Fruit fly (Drosophila melanogaster) whole organism, prepupa: Measurements from ENCODE around the gene Hsp27.

ENCODE experiments used
- CG10631 ChIP-seq: fragments of 200-800 bp; sonication (Bioruptor generic); optimal IDR thresholded peaks from 2 replicates; lab custom pipeline; 2016; ENCODE audit warnings: missing biosample characterization, missing genetic modification characterization
- CG15336 ChIP-seq: fragments of 200-800 bp; sonication (Bioruptor generic); IDR thresholded peaks from 2 replicates; pipeline ENCODE4 v1.3.6; 2022; ENCODE audit warnings: missing biosample characterization, missing genetic modification characterization
- CG1621 ChIP-seq: fragments of 200-800 bp; sonication (Bioruptor generic); optimal IDR thresholded peaks from 3 replicates; lab custom pipeline; 2018; ENCODE audit warnings: missing biosample characterization, mild to moderate bottlenecking, missing genetic modification characterization
- CG16779 ChIP-seq: fragments of 200-800 bp; sonication (Bioruptor generic); optimal IDR thresholded peaks from 3 replicates; lab custom pipeline; 2017; ENCODE audit warnings: missing biosample characterization, mild to moderate bottlenecking, missing genetic modification characterization
- CG3032 ChIP-seq: fragments of 200-800 bp; optimal IDR thresholded peaks from 2 replicates; lab custom pipeline; 2019; ENCODE audit warnings: missing biosample characterization, mild to moderate bottlenecking, missing genetic modification characterization, moderate library complexity
- CG31627 ChIP-seq: fragments of 200-800 bp; sonication (Bioruptor generic); optimal IDR thresholded peaks from 3 replicates; lab custom pipeline; 2016; ENCODE audit warnings: missing biosample characterization, missing genetic modification characterization
- CG32006 ChIP-seq: fragments of 200-800 bp; sonication (Bioruptor generic); optimal IDR thresholded peaks from 3 replicates; lab custom pipeline; 2017; ENCODE audit warnings: missing biosample characterization, mild to moderate bottlenecking, missing genetic modification characterization
- CG34406 ChIP-seq: fragments of 200-800 bp; sonication (Bioruptor generic); optimal IDR thresholded peaks from 3 replicates; lab custom pipeline; 2016; ENCODE audit warnings: missing biosample characterization, missing genetic modification characterization
- CG3919 ChIP-seq: fragments of 200-800 bp; sonication (Bioruptor generic); optimal IDR thresholded peaks from 3 replicates; lab custom pipeline; 2016; ENCODE audit warnings: missing biosample characterization, missing genetic modification characterization
- CG6163 ChIP-seq: fragments of 200-800 bp; sonication (Bioruptor generic); IDR thresholded peaks from 3 replicates; pipeline ENCODE4 v1.3.6; 2022; ENCODE audit warnings: missing biosample characterization, missing genetic modification characterization
- CG6276 ChIP-seq: fragments of 200-800 bp; sonication (Bioruptor generic); optimal IDR thresholded peaks from 2 replicates; lab custom pipeline; 2017; ENCODE audit warnings: missing biosample characterization, mild to moderate bottlenecking, missing genetic modification characterization
- CG6792 ChIP-seq: fragments of 200-800 bp; sonication (Bioruptor generic); optimal IDR thresholded peaks from 3 replicates; lab custom pipeline; 2016; ENCODE audit warnings: missing biosample characterization, missing genetic modification characterization
- CG7368 ChIP-seq: fragments of 200-800 bp; sonication (Bioruptor generic); optimal IDR thresholded peaks from 3 replicates; lab custom pipeline; 2016; ENCODE audit warnings: missing biosample characterization, missing genetic modification characterization
- CG8632 ChIP-seq: fragments of 200-800 bp; sonication (Bioruptor generic); optimal IDR thresholded peaks from 3 replicates; lab custom pipeline; 2016; ENCODE audit warnings: missing biosample characterization, missing genetic modification characterization
- CG9139 ChIP-seq: fragments of 200-800 bp; sonication (Bioruptor generic); optimal IDR thresholded peaks from 3 replicates; lab custom pipeline; 2017; ENCODE audit warnings: missing biosample characterization, mild to moderate bottlenecking, missing genetic modification characterization
- Eip75B ChIP-seq: fragments of 200-800 bp; sonication (Bioruptor generic); optimal IDR thresholded peaks from 3 replicates; lab custom pipeline; 2016; ENCODE audit warnings: missing biosample characterization, missing genetic modification characterization
- Ets21C ChIP-seq: fragments of 200-800 bp; sonication (Bioruptor generic); optimal IDR thresholded peaks from 3 replicates; lab custom pipeline; 2016; ENCODE audit warnings: missing biosample characterization, missing genetic modification characterization
- Ets96B ChIP-seq: fragments of 200-800 bp; optimal IDR thresholded peaks from 2 replicates; lab custom pipeline; 2019; ENCODE audit warnings: missing biosample characterization, mild to moderate bottlenecking, missing genetic modification characterization, moderate library complexity
- Gug ChIP-seq: fragments of 200-800 bp; sonication (Bioruptor generic); IDR thresholded peaks from 2 replicates; pipeline ENCODE4 v1.3.6; 2022; ENCODE audit warnings: missing biosample characterization, missing genetic modification characterization
- Hr39 ChIP-seq: fragments of 200-800 bp; sonication (Bioruptor generic); optimal IDR thresholded peaks from 2 replicates; lab custom pipeline; 2016; ENCODE audit warnings: missing biosample characterization, missing genetic modification characterization
- Hr4 ChIP-seq: fragments of 200-800 bp; sonication (Bioruptor generic); optimal IDR thresholded peaks from 3 replicates; lab custom pipeline; 2016; ENCODE audit warnings: missing biosample characterization, missing genetic modification characterization
- Lpt ChIP-seq: fragments of 200-800 bp; sonication (Bioruptor generic); optimal IDR thresholded peaks from 3 replicates; lab custom pipeline; 2016; ENCODE audit warnings: missing biosample characterization, missing genetic modification characterization
- Met ChIP-seq: fragments of 200-800 bp; sonication (Bioruptor generic); optimal IDR thresholded peaks from 3 replicates; lab custom pipeline; 2016; ENCODE audit warnings: missing biosample characterization, missing genetic modification characterization
- OdsH ChIP-seq: fragments of 200-800 bp; sonication (Bioruptor generic); optimal IDR thresholded peaks from 3 replicates; lab custom pipeline; 2016; ENCODE audit warnings: missing biosample characterization, missing genetic modification characterization
- Smox ChIP-seq: fragments of 200-800 bp; sonication (Bioruptor generic); optimal IDR thresholded peaks from 3 replicates; lab custom pipeline; 2016; ENCODE audit warnings: missing biosample characterization, missing genetic modification characterization
- Sox102F ChIP-seq: fragments of 200-800 bp; sonication (Bioruptor generic); optimal IDR thresholded peaks from 2 replicates; lab custom pipeline; 2016; ENCODE audit warnings: missing biosample characterization, mild to moderate bottlenecking, missing genetic modification characterization
- Sox14 ChIP-seq: fragments of 200-800 bp; sonication (Bioruptor generic); optimal IDR thresholded peaks from 3 replicates; lab custom pipeline; 2016; ENCODE audit warnings: missing biosample characterization, missing genetic modification characterization
- Sox15 ChIP-seq: fragments of 200-800 bp; sonication (Bioruptor generic); optimal IDR thresholded peaks from 3 replicates; lab custom pipeline; 2016; ENCODE audit warnings: missing biosample characterization, missing genetic modification characterization
- acj6 ChIP-seq: fragments of 200-800 bp; sonication (Bioruptor generic); optimal IDR thresholded peaks from 3 replicates; lab custom pipeline; 2016; ENCODE audit warnings: missing biosample characterization, missing genetic modification characterization
- dac ChIP-seq: fragments of 200-800 bp; sonication (Bioruptor generic); optimal IDR thresholded peaks from 2 replicates; lab custom pipeline; 2017; ENCODE audit warnings: missing biosample characterization, mild to moderate bottlenecking, missing genetic modification characterization
- fd85E ChIP-seq: fragments of 200-800 bp; sonication (Bioruptor generic); optimal IDR thresholded peaks from 3 replicates; lab custom pipeline; 2016; ENCODE audit warnings: missing biosample characterization, missing genetic modification characterization
- fkh ChIP-seq: fragments of 200-800 bp; sonication (Bioruptor generic); optimal IDR thresholded peaks from 3 replicates; lab custom pipeline; 2017; ENCODE audit warnings: missing biosample characterization, mild to moderate bottlenecking, missing genetic modification characterization, moderate library complexity
- lz ChIP-seq: fragments of 200-800 bp; sonication (Bioruptor generic); optimal IDR thresholded peaks from 3 replicates; lab custom pipeline; 2016; ENCODE audit warnings: missing biosample characterization, missing genetic modification characterization
- pdm3 ChIP-seq: fragments of 200-800 bp; sonication (Bioruptor generic); optimal IDR thresholded peaks from 3 replicates; lab custom pipeline; 2016; ENCODE audit warnings: missing biosample characterization, missing genetic modification characterization
- spab ChIP-seq: fragments of 200-800 bp; sonication (Bioruptor generic); optimal IDR thresholded peaks from 2 replicates; lab custom pipeline; 2017; ENCODE audit warnings: missing biosample characterization, mild to moderate bottlenecking, missing genetic modification characterization, missing genetic modification reagents
- ss ChIP-seq, 2 experiments: fragments of 200-800 bp; sonication (Bioruptor generic); optimal IDR thresholded peaks; 2 replicates in 1 of 2; 3 replicates in 1 of 2; lab custom pipeline; 2017 to 2018; ENCODE audit warnings: mild to moderate bottlenecking in 2 of 2, missing biosample characterization in 2 of 2, missing genetic modification characterization in 2 of 2, moderate library complexity in 1 of 2
- svp ChIP-seq: fragments of 200-800 bp; sonication (Bioruptor generic); peaks from one replicate; lab custom pipeline; 2016; ENCODE audit warnings: missing biosample characterization, missing genetic modification characterization
- topi ChIP-seq: fragments of 200-800 bp; sonication (Bioruptor generic); optimal IDR thresholded peaks from 3 replicates; lab custom pipeline; 2016; ENCODE audit warnings: missing biosample characterization, missing genetic modification characterization
- vri ChIP-seq: fragments of 200-800 bp; sonication (Bioruptor generic); optimal IDR thresholded peaks from 3 replicates; lab custom pipeline; 2016; ENCODE audit warnings: missing biosample characterization, mild to moderate bottlenecking, missing genetic modification characterization

Gene Hsp27

dm6 chr3L:9399013-9399750 is 15.3 kb downstream of the Hsp27 start, which contains the start of gene CG4080 (continued):
- no peak for TF ChIP-seq Smox (GFP tag; lab: Kevin White, UChicago)
- TF ChIP-seq Lpt (GFP tag; lab: Kevin White, UChicago) = no peak
- peak; percentile 7 for TF ChIP-seq Eip75B (GFP tag; lab: Kevin White, UChicago)
- TF ChIP-seq acj6 (GFP tag; lab: Kevin White, UChicago) = peak; percentile 8
- TF ChIP-seq CG10631 (GFP tag; lab: Kevin White, UChicago) = no peak
- TF ChIP-seq ss (GFP tag; optimal IDR thresholded peaks at IDR 0.05; lab: Kevin White, UChicago) = peak in 1 of 2 experiments; percentile 10
- peak; percentile 26 for TF ChIP-seq CG8632 (GFP tag; lab: Kevin White, UChicago)
- TF ChIP-seq svp = peak; percentile 59
- no peak for TF ChIP-seq CG32006 (GFP tag; lab: Kevin White, UChicago)

dm6 chr3L:9399855-9400254 is 16.0 kb downstream of the Hsp27 start:
- TF ChIP-seq Sox14 (peak; percentile 13), CG1621 (tag; lab: Kevin White, UChicago) (peak; percentile 55), CG6792 (GFP tag; lab: Kevin White, UChicago) (no peak)

dm6 chr3L:9400697-9401353 is 17.0 kb downstream of the Hsp27 start:
- no peak for TF ChIP-seq dac (GFP tag; lab: Kevin White, UChicago)
- no peak for TF ChIP-seq Sox102F (GFP tag; lab: Kevin White, UChicago)
- TF ChIP-seq topi = no peak
- TF ChIP-seq CG6163 = 0 out of 3 replicates have a peak, but pooled peaks have one; percentile 24
- TF ChIP-seq CG1621 (tag; lab: Kevin White, UChicago) = peak; percentile 58
- TF ChIP-seq CG3032 (tag; lab: Kevin White, UChicago) = no peak
- no peak for TF ChIP-seq Gug (GFP tag; lab: Robert Waterston, UW)
- no peak for TF ChIP-seq CG3919 (GFP tag; lab: Kevin White, UChicago)
- no peak for TF ChIP-seq Sox14
- TF ChIP-seq Ets96B (tag; lab: Kevin White, UChicago) = no peak
- TF ChIP-seq CG15336 (GFP tag; lab: Robert Waterston, UW) = peak; percentile 43; the same call in 1 of the 2 replicates
- no peak for TF ChIP-seq Sox15 (GFP tag; lab: Kevin White, UChicago)

dm6 chr3L:9401354-9402156 is 17.7 kb downstream of the Hsp27 start:
- TF ChIP-seq CG9139 (GFP tag; lab: Kevin White, UChicago) = peak; percentile 13
- TF ChIP-seq CG1621 (tag; lab: Kevin White, UChicago) = peak; percentile 30
- TF ChIP-seq CG16779 (tag; lab: Kevin White, UChicago) = peak; percentile 15
- no peak for TF ChIP-seq CG34406
- no peak for TF ChIP-seq lz
- no peak for TF ChIP-seq Sox15 (GFP tag; lab: Kevin White, UChicago)
- no peak for TF ChIP-seq Eip75B (GFP tag; lab: Kevin White, UChicago)
- TF ChIP-seq vri (GFP tag; lab: Kevin White, UChicago) = peak; percentile 67
- TF ChIP-seq CG7368 (GFP tag; lab: Kevin White, UChicago) = no peak
- TF ChIP-seq fd85E (GFP tag; lab: Kevin White, UChicago) = no peak
- TF ChIP-seq spab = no peak
- no peak for TF ChIP-seq CG32006 (GFP tag; lab: Kevin White, UChicago)
- TF ChIP-seq dac (GFP tag; lab: Kevin White, UChicago) = no peak
- TF ChIP-seq Smox (GFP tag; lab: Kevin White, UChicago) = no peak
- no peak for TF ChIP-seq Hr4 (GFP tag; lab: Kevin White, UChicago)
- no peak for TF ChIP-seq Hr39
- TF ChIP-seq Met = no peak
- TF ChIP-seq fkh (GFP tag; lab: Kevin White, UChicago) = peak; percentile 1
- TF ChIP-seq Ets21C (GFP tag; lab: Kevin White, UChicago) = no peak
- TF ChIP-seq CG6163 = peak; percentile 56; the same call in 2 of the 3 replicates
- TF ChIP-seq Lpt (GFP tag; lab: Kevin White, UChicago) = no peak
- peak; percentile 44 to 72 for TF ChIP-seq ss (GFP tag; optimal IDR thresholded peaks at IDR 0.05; lab: Kevin White, UChicago)
- no peak for TF ChIP-seq CG31627 (GFP tag; lab: Kevin White, UChicago)
- TF ChIP-seq pdm3 = no peak
- no peak for TF ChIP-seq svp
- TF ChIP-seq CG8632 (GFP tag; lab: Kevin White, UChicago) = no peak
- no peak for TF ChIP-seq CG6276
- TF ChIP-seq OdsH (GFP tag; lab: Kevin White, UChicago) = no peak
